Fruit fly (Drosophila melanogaster) whole organism, embryonic: ENCODE measurements around the gene CG9498.

ENCODE experiments used
- Ada2b ChIP-seq: fragments of 200-800 bp; sonication (Bioruptor generic); IDR thresholded peaks from 2 replicates; pipeline ENCODE4 v1.3.6; 2022; ENCODE audit warnings: missing biosample characterization, missing genetic modification characterization
- Antp ChIP-seq: fragments of 200-800 bp; sonication (Bioruptor generic); optimal IDR thresholded peaks from 3 replicates; lab custom pipeline; 2016; ENCODE audit warnings: missing biosample characterization, missing genetic modification characterization
- Blimp-1 ChIP-seq: fragments of 200-800 bp; sonication (Bioruptor generic); optimal IDR thresholded peaks from 3 replicates; lab custom pipeline; 2018; ENCODE audit warnings: missing biosample characterization, missing genetic modification characterization, mild to moderate bottlenecking, moderate library complexity, missing genetic modification reagents
- CG13296 ChIP-seq: fragments of 200-800 bp; sonication (Bioruptor generic); optimal IDR thresholded peaks from 3 replicates; lab custom pipeline; 2018; ENCODE audit warnings: missing biosample characterization, mild to moderate bottlenecking, missing genetic modification characterization
- CG17612 ChIP-seq: fragments of 200-800 bp; sonication (Bioruptor generic); IDR thresholded peaks from 2 replicates; pipeline ENCODE4 v1.3.6; 2022; ENCODE audit warnings: missing biosample characterization, missing genetic modification characterization
- CG18262 ChIP-seq: fragments of 200-800 bp; optimal IDR thresholded peaks from 3 replicates; lab custom pipeline; 2019; ENCODE audit warnings: missing biosample characterization, mild to moderate bottlenecking, missing genetic modification characterization, moderate library complexity
- CG2712 ChIP-seq: fragments of 200-800 bp; optimal IDR thresholded peaks from 3 replicates; lab custom pipeline; 2019; ENCODE audit warnings: missing biosample characterization, mild to moderate bottlenecking, missing genetic modification characterization, moderate library complexity
- CG30403 ChIP-seq: fragments of 200-800 bp; sonication (Bioruptor generic); optimal IDR thresholded peaks from 3 replicates; lab custom pipeline; 2016; ENCODE audit warnings: missing biosample characterization, missing genetic modification characterization
- CG8089 ChIP-seq: fragments of 200-800 bp; sonication (Bioruptor generic); optimal IDR thresholded peaks from 3 replicates; lab custom pipeline; 2016; ENCODE audit warnings: missing biosample characterization, missing genetic modification characterization
- CG8290 ChIP-seq, 3 experiments: fragments of 200-800 bp; sonication (Bioruptor generic); optimal IDR thresholded peaks; 2 replicates each; lab custom pipeline; 2016 to 2019; ENCODE audit warnings: missing biosample characterization in 3 of 3, missing genetic modification characterization in 3 of 3, mild to moderate bottlenecking in 2 of 3, moderate library complexity in 1 of 3
- Chrac-16 ChIP-seq: fragments of 200-800 bp; sonication (Bioruptor generic); optimal IDR thresholded peaks from 3 replicates; lab custom pipeline; 2016; ENCODE audit warnings: missing biosample characterization, missing genetic modification characterization
- Drgx ChIP-seq: fragments of 200-800 bp; sonication (Bioruptor generic); IDR thresholded peaks from 2 replicates; pipeline ENCODE4 v1.3.6; 2022; ENCODE audit warnings: missing biosample characterization, missing genetic modification characterization
- E2f1 ChIP-seq: fragments of 200-800 bp; sonication (Bioruptor generic); IDR thresholded peaks from 2 replicates; pipeline ENCODE4 v1.3.6; 2022; ENCODE audit warnings: missing biosample characterization, missing genetic modification characterization
- Ets97D ChIP-seq: fragments of 200-800 bp; sonication (Bioruptor generic); optimal IDR thresholded peaks from 3 replicates; lab custom pipeline; 2016; ENCODE audit warnings: missing biosample characterization, missing genetic modification characterization
- Fer2 ChIP-seq: fragments of 200-800 bp; sonication (Bioruptor generic); optimal IDR thresholded peaks from 2 replicates; lab custom pipeline; 2018; ENCODE audit warnings: missing biosample characterization, mild to moderate bottlenecking, missing genetic modification characterization, moderate library complexity
- Fer3 ChIP-seq: fragments of 200-800 bp; sonication (Bioruptor generic); optimal IDR thresholded peaks from 2 replicates; lab custom pipeline; 2018; ENCODE audit warnings: missing biosample characterization, mild to moderate bottlenecking, missing genetic modification characterization, moderate library complexity
- Gug ChIP-seq: fragments of 200-800 bp; sonication (Bioruptor generic); IDR thresholded peaks from 4 replicates; pipeline ENCODE4 v1.3.6; 2022; ENCODE audit warnings: missing biosample characterization, missing genetic modification characterization
- HLHmδ ChIP-seq: fragments of 200-800 bp; sonication (Bioruptor generic); optimal IDR thresholded peaks from 2 replicates; lab custom pipeline; 2018; ENCODE audit warnings: missing biosample characterization, mild to moderate bottlenecking, missing genetic modification characterization, moderate library complexity
- Hr3 ChIP-seq: fragments of 200-800 bp; sonication (Bioruptor generic); optimal IDR thresholded peaks from 3 replicates; lab custom pipeline; 2016; ENCODE audit warnings: missing biosample characterization, missing genetic modification characterization
- Jarid2 ChIP-seq: fragments of 200-800 bp; sonication (Bioruptor generic); optimal IDR thresholded peaks from 3 replicates; lab custom pipeline; 2017; ENCODE audit warnings: mild to moderate bottlenecking, missing biosample characterization, missing genetic modification reagents, missing genetic modification characterization
- Meics ChIP-seq: fragments of 200-800 bp; sonication (Bioruptor generic); optimal IDR thresholded peaks from 2 replicates; lab custom pipeline; 2017; ENCODE audit warnings: missing biosample characterization, mild to moderate bottlenecking, missing genetic modification characterization
- Myb ChIP-seq: fragments of 200-800 bp; sonication (Bioruptor generic); optimal IDR thresholded peaks from 2 replicates; lab custom pipeline; 2016; ENCODE audit warnings: missing biosample characterization, missing genetic modification characterization
- NC2α ChIP-seq: fragments of 200-800 bp; sonication (Bioruptor generic); optimal IDR thresholded peaks from 2 replicates; lab custom pipeline; 2016; ENCODE audit warnings: missing biosample characterization, missing genetic modification characterization
- Optix ChIP-seq: fragments of 200-800 bp; sonication (Bioruptor generic); IDR thresholded peaks from 3 replicates; pipeline ENCODE4 v1.3.6; 2022; ENCODE audit warnings: missing biosample characterization, missing genetic modification characterization
- Sry-δ ChIP-seq: fragments of 200-800 bp; sonication (Bioruptor generic); optimal IDR thresholded peaks from 2 replicates; lab custom pipeline; 2016; ENCODE audit warnings: missing biosample characterization, missing genetic modification characterization
- TFAM ChIP-seq: fragments of 200-800 bp; sonication (Bioruptor generic); optimal IDR thresholded peaks from 2 replicates; lab custom pipeline; 2017; ENCODE audit warnings: missing biosample characterization, missing genetic modification characterization, inconsistent platforms
- Xbp1 ChIP-seq: fragments of 200-800 bp; sonication (Bioruptor generic); optimal IDR thresholded peaks from 3 replicates; lab custom pipeline; 2016; ENCODE audit warnings: missing biosample characterization, mild to moderate bottlenecking, missing genetic modification characterization
- al ChIP-seq: fragments of 200-800 bp; sonication (Bioruptor generic); IDR thresholded peaks from 2 replicates; pipeline ENCODE4 v1.3.6; 2022; ENCODE audit warnings: missing biosample characterization, missing genetic modification characterization
- ara ChIP-seq: fragments of 200-800 bp; sonication (Bioruptor generic); IDR thresholded peaks from 2 replicates; pipeline ENCODE4 v1.3.6; 2022; ENCODE audit warnings: missing biosample characterization, missing genetic modification characterization
- btn ChIP-seq: fragments of 200-800 bp; sonication (Bioruptor generic); optimal IDR thresholded peaks from 2 replicates; lab custom pipeline; 2016; ENCODE audit warnings: missing biosample characterization, missing genetic modification characterization
- chm ChIP-seq: fragments of 200-800 bp; sonication (Bioruptor generic); IDR thresholded peaks from 2 replicates; pipeline ENCODE4 v1.3.6; 2022; ENCODE audit warnings: missing biosample characterization, missing genetic modification characterization
- cwo ChIP-seq: fragments of 200-800 bp; sonication (Bioruptor generic); optimal IDR thresholded peaks from 3 replicates; lab custom pipeline; 2017; ENCODE audit warnings: missing biosample characterization, missing genetic modification characterization, mild to moderate bottlenecking, moderate library complexity, missing genetic modification reagents
- da ChIP-seq: fragments of 200-800 bp; sonication (Bioruptor generic); optimal IDR thresholded peaks from 2 replicates; lab custom pipeline; 2016; ENCODE audit warnings: missing biosample characterization, missing genetic modification characterization
- dm ChIP-seq: fragments of 200-800 bp; sonication (Bioruptor generic); optimal IDR thresholded peaks from 3 replicates; lab custom pipeline; 2016; ENCODE audit warnings: missing biosample characterization, missing genetic modification characterization
- gem ChIP-seq: fragments of 200-800 bp; sonication (Bioruptor generic); optimal IDR thresholded peaks from 2 replicates; lab custom pipeline; 2019; ENCODE audit warnings: missing biosample characterization, mild to moderate bottlenecking, missing genetic modification characterization, moderate library complexity
- gro ChIP-seq: fragments of 200-800 bp; sonication (Bioruptor generic); optimal IDR thresholded peaks from 2 replicates; lab custom pipeline; 2016; ENCODE audit warnings: missing biosample characterization, missing genetic modification characterization
- gsb ChIP-seq: fragments of 200-800 bp; sonication (Bioruptor generic); IDR thresholded peaks from 2 replicates; pipeline ENCODE4 v1.3.6; 2022; ENCODE audit warnings: missing biosample characterization, missing genetic modification characterization
- kay ChIP-seq: fragments of 200-800 bp; sonication (Bioruptor generic); optimal IDR thresholded peaks from 2 replicates; lab custom pipeline; 2016; ENCODE audit warnings: missing biosample characterization, missing genetic modification characterization
- lmd ChIP-seq: fragments of 200-800 bp; sonication (Bioruptor generic); IDR thresholded peaks from 2 replicates; pipeline ENCODE4 v1.3.6; 2022; ENCODE audit warnings: missing biosample characterization, missing genetic modification characterization
- maf-S ChIP-seq: fragments of 200-800 bp; sonication (Bioruptor generic); optimal IDR thresholded peaks from 2 replicates; lab custom pipeline; 2016; ENCODE audit warnings: missing biosample characterization, missing genetic modification characterization
- onecut ChIP-seq: fragments of 200-800 bp; sonication (Bioruptor generic); IDR thresholded peaks from 2 replicates; pipeline ENCODE4 v1.3.6; 2022; ENCODE audit warnings: missing biosample characterization, missing genetic modification characterization
- pan ChIP-seq, 4 experiments: fragments of >200 bp in 3 of 4; fragments of 200-800 bp in 1 of 4; sonication (Bioruptor generic) in 1 of 4; optimal IDR thresholded peaks in 3 of 4; IDR thresholded peaks in 1 of 4; 2 replicates each; pipeline versions ENCODE4 v1.3.6 to Lab custom; 2017 to 2022; ENCODE audit warnings: missing biosample characterization in 2 of 4, missing genetic modification characterization in 2 of 4, mixed read lengths in 1 of 4
- schlank ChIP-seq: fragments of 200-800 bp; sonication (Bioruptor generic); optimal IDR thresholded peaks from 2 replicates; lab custom pipeline; 2018; ENCODE audit warnings: missing biosample characterization, mild to moderate bottlenecking, missing genetic modification characterization
- stwl ChIP-seq: fragments of 200-800 bp; sonication (Bioruptor generic); optimal IDR thresholded peaks from 3 replicates; lab custom pipeline; 2018; ENCODE audit warnings: missing biosample characterization, mild to moderate bottlenecking, missing genetic modification characterization, moderate library complexity
- tx ChIP-seq: fragments of 200-800 bp; sonication (Bioruptor generic); optimal IDR thresholded peaks from 2 replicates; lab custom pipeline; 2016; ENCODE audit warnings: missing biosample characterization, missing genetic modification characterization
- unc-4 ChIP-seq: fragments of 200-800 bp; sonication (Bioruptor generic); IDR thresholded peaks from 2 replicates; pipeline ENCODE4 v1.3.6; 2022; ENCODE audit warnings: missing biosample characterization, missing genetic modification characterization; ENCODE audit not compliant: partially characterized antibody
- vnd ChIP-seq: fragments of 200-800 bp; sonication (Bioruptor generic); IDR thresholded peaks from 3 replicates; pipeline ENCODE4 v1.3.6; 2022; ENCODE audit warnings: missing biosample characterization, missing genetic modification characterization; ENCODE audit not compliant: partially characterized antibody
- yki ChIP-seq: fragments of >200 bp; optimal IDR thresholded peaks from 3 replicates; lab custom pipeline; 2018
- zfh2 ChIP-seq: fragments of 200-800 bp; sonication (Bioruptor generic); optimal IDR thresholded peaks from 2 replicates; lab custom pipeline; 2016; ENCODE audit warnings: missing biosample characterization, missing genetic modification characterization

Gene CG9498

dm6 chr2L:6338367-6338975 is 12.4 kb downstream of the CG9498 start, which contains the start of the genes Pez and Cpr (continued):
- TF ChIP-seq HLHmδ (GFP tag; lab: Kevin White, UChicago) (peak; percentile 89), vnd (GFP tag; lab: Robert Waterston, UW) (peak; percentile 74), Optix (GFP tag; lab: Robert Waterston, UW) (0 out of 3 replicates have a peak, but pooled peaks have one; percentile 19), CG2712 (tag; lab: Kevin White, UChicago) (peak; percentile 19), E2f1 (no peak), da (no peak), onecut (GFP tag; lab: Robert Waterston, UW) (peak; percentile 37; the same call in 1 of the 2 replicates), gsb (GFP tag; lab: Robert Waterston, UW) (0 out of 2 replicates have a peak, but pooled peaks have one; percentile 29), kay (GFP tag; lab: Kevin White, UChicago) (peak; percentile 4), ara (GFP tag; lab: Robert Waterston, UW) (peak; percentile 27; the same call in 1 of the 2 replicates), Fer2 (tag; lab: Kevin White, UChicago) (no peak), CG17612 (GFP tag; lab: Robert Waterston, UW) (no peak), Ets97D (GFP tag; lab: Kevin White, UChicago) (peak; percentile 77), Hr3 (GFP tag; lab: Kevin White, UChicago) (no peak), pan (optimal IDR thresholded peaks at IDR 0.05; lab: Kevin White, UChicago) (no peak), pan (GFP tag; optimal IDR thresholded peaks at IDR 0.05 in 1 of 2, IDR thresholded peaks at IDR 0.05 in 1 of 2) (peak in 1 of 2 experiments; percentile 24), CG18262 (no peak), Gug (GFP tag; lab: Robert Waterston, UW) (peak; percentile 11; the same call in 1 of the 4 replicates), lmd (peak; percentile 6; the same call in 1 of the 2 replicates), tx (GFP tag; lab: Kevin White, UChicago) (peak; percentile 0), Blimp-1 (GFP tag; lab: Kevin White, UChicago) (no peak), zfh2 (GFP tag; lab: Kevin White, UChicago) (peak; percentile 52), CG13296 (GFP tag; lab: Kevin White, UChicago) (peak; percentile 50), CG8089 (GFP tag; lab: Kevin White, UChicago) (no peak), unc-4 (GFP tag; lab: Robert Waterston, UW) (peak; percentile 70), CG30403 (GFP tag; lab: Kevin White, UChicago) (peak; percentile 42), Sry-δ (GFP tag; lab: Kevin White, UChicago) (peak; percentile 55), stwl (tag; lab: Kevin White, UChicago) (peak; percentile 59), Chrac-16 (peak; percentile 20), Xbp1 (GFP tag; lab: Kevin White, UChicago) (peak; percentile 44), TFAM (GFP tag; lab: Kevin White, UChicago) (no peak), Jarid2 (peak; percentile 79), Ada2b (GFP tag; lab: Robert Waterston, UW) (0 out of 2 replicates have a peak, but pooled peaks have one; percentile 28), gem (tag; lab: Kevin White, UChicago) (no peak), Fer3 (peak; percentile 21), chm (GFP tag; lab: Robert Waterston, UW) (peak; percentile 74), NC2α (peak; percentile 10), Antp (GFP tag; lab: Kevin White, UChicago) (peak; percentile 10), Myb (GFP tag; lab: Kevin White, UChicago) (peak; percentile 92), btn (GFP tag; lab: Kevin White, UChicago) (peak; percentile 17), schlank (no peak), dm (peak; percentile 23), al (GFP tag; lab: Robert Waterston, UW) (peak; percentile 10; the same call in 1 of the 2 replicates), Meics (GFP tag; lab: Kevin White, UChicago) (peak; percentile 59), cwo (GFP tag; lab: Kevin White, UChicago) (no peak), CG8290 (GFP tag; optimal IDR thresholded peaks at IDR 0.05; lab: Kevin White, UChicago) (peak; percentile 48), CG8290 (tag; optimal IDR thresholded peaks at IDR 0.05; lab: Kevin White, UChicago) (peak; percentile 28 to 90), Drgx (GFP tag; lab: Robert Waterston, UW) (peak; percentile 19; the same call in 1 of the 2 replicates), gro (GFP tag; lab: Kevin White, UChicago) (peak; percentile 46), yki (lab: Kevin White, UChicago) (no peak), maf-S (GFP tag; lab: Kevin White, UChicago) (no peak)
